Fruit fly (Drosophila melanogaster) whole organism, pupa: ENCODE data around the gene CG31650.

Experiments used
- CG10348 ChIP-seq: fragments of 200-800 bp; sonication (Bioruptor generic); IDR thresholded peaks from 2 replicates; pipeline ENCODE4 v1.3.6; 2022; ENCODE audit warnings: missing biosample characterization, missing genetic modification characterization
- CG12605 ChIP-seq: fragments of 200-800 bp; sonication (Bioruptor generic); IDR thresholded peaks from 2 replicates; pipeline ENCODE4 v1.3.6; 2022; ENCODE audit warnings: missing biosample characterization, missing genetic modification characterization
- CG13204 ChIP-seq: fragments of 200-800 bp; sonication (Bioruptor generic); optimal IDR thresholded peaks from 2 replicates; lab custom pipeline; 2018; ENCODE audit warnings: missing biosample characterization, mild to moderate bottlenecking, missing genetic modification characterization, moderate library complexity
- CG14655 ChIP-seq: fragments of 200-800 bp; sonication (Bioruptor generic); optimal IDR thresholded peaks from 3 replicates; lab custom pipeline; 2017; ENCODE audit warnings: mild to moderate bottlenecking, missing biosample characterization, missing genetic modification reagents, missing genetic modification characterization
- CG15710 ChIP-seq: fragments of 200-800 bp; sonication (Bioruptor generic); optimal IDR thresholded peaks from 2 replicates; lab custom pipeline; 2018; ENCODE audit warnings: missing biosample characterization, mild to moderate bottlenecking, missing genetic modification characterization, moderate library complexity
- CG17806 ChIP-seq: fragments of 200-800 bp; sonication (Bioruptor generic); optimal IDR thresholded peaks from 2 replicates; lab custom pipeline; 2018; ENCODE audit warnings: missing biosample characterization, mild to moderate bottlenecking, missing genetic modification characterization, moderate library complexity
- CG32121 ChIP-seq: fragments of 200-800 bp; sonication (Bioruptor generic); IDR thresholded peaks from 2 replicates; pipeline ENCODE4 v1.3.6; 2022; ENCODE audit warnings: missing biosample characterization, missing genetic modification characterization
- CG34367 ChIP-seq: fragments of 200-800 bp; sonication (Bioruptor generic); optimal IDR thresholded peaks from 2 replicates; lab custom pipeline; 2018; ENCODE audit warnings: missing biosample characterization, mild to moderate bottlenecking, missing genetic modification characterization
- CG4496 ChIP-seq: fragments of 200-800 bp; sonication (Bioruptor generic); IDR thresholded peaks from 3 replicates; pipeline ENCODE4 v1.3.6; 2022; ENCODE audit warnings: missing biosample characterization, missing genetic modification characterization
- CG8159 ChIP-seq: fragments of 200-800 bp; sonication (Bioruptor generic); optimal IDR thresholded peaks from 3 replicates; lab custom pipeline; 2018; ENCODE audit warnings: missing biosample characterization, mild to moderate bottlenecking, missing genetic modification characterization, moderate library complexity
- CG8301 ChIP-seq: fragments of 200-800 bp; sonication (Bioruptor generic); optimal IDR thresholded peaks from 2 replicates; lab custom pipeline; 2018; ENCODE audit warnings: missing biosample characterization, mild to moderate bottlenecking, missing genetic modification characterization
- CG9948 ChIP-seq: fragments of 200-800 bp; sonication (Bioruptor generic); optimal IDR thresholded peaks from 2 replicates; lab custom pipeline; 2018; ENCODE audit warnings: missing biosample characterization, mild to moderate bottlenecking, missing genetic modification characterization, moderate library complexity
- D1 ChIP-seq: fragments of 200-800 bp; sonication (Bioruptor generic); optimal IDR thresholded peaks from 2 replicates; lab custom pipeline; 2018; ENCODE audit warnings: missing biosample characterization, mild to moderate bottlenecking, missing genetic modification characterization, moderate library complexity
- EcR ChIP-seq: fragments of 200-800 bp; sonication (Bioruptor generic); optimal IDR thresholded peaks from 3 replicates; lab custom pipeline; 2019; ENCODE audit warnings: missing biosample characterization, missing genetic modification characterization, mild to moderate bottlenecking, moderate library complexity, missing genetic modification reagents
- Ets98B ChIP-seq: fragments of 200-800 bp; sonication (Bioruptor generic); IDR thresholded peaks from 2 replicates; pipeline ENCODE4 v1.3.6; 2022; ENCODE audit warnings: missing biosample characterization, missing genetic modification characterization
- Pif1A ChIP-seq: fragments of 200-800 bp; sonication (Bioruptor generic); optimal IDR thresholded peaks from 3 replicates; lab custom pipeline; 2016; ENCODE audit warnings: missing biosample characterization, missing genetic modification characterization
- Pif1B ChIP-seq: fragments of 200-800 bp; sonication (Bioruptor generic); optimal IDR thresholded peaks from 3 replicates; lab custom pipeline; 2016; ENCODE audit warnings: missing biosample characterization, missing genetic modification characterization
- Snoo ChIP-seq: fragments of 200-800 bp; sonication (Bioruptor generic); optimal IDR thresholded peaks from 3 replicates; lab custom pipeline; 2017; ENCODE audit warnings: missing biosample characterization, mild to moderate bottlenecking, missing genetic modification characterization, inconsistent platforms
- fd96Ca ChIP-seq: fragments of 200-800 bp; sonication (Bioruptor generic); IDR thresholded peaks from 3 replicates; pipeline ENCODE4 v1.3.6; 2022; ENCODE audit warnings: missing biosample characterization, missing genetic modification characterization
- gl ChIP-seq: fragments of 200-800 bp; sonication (Bioruptor generic); optimal IDR thresholded peaks from 2 replicates; lab custom pipeline; 2018; ENCODE audit warnings: missing biosample characterization, mild to moderate bottlenecking, missing genetic modification characterization
- rn ChIP-seq: fragments of 200-800 bp; sonication (Bioruptor generic); IDR thresholded peaks from 2 replicates; pipeline ENCODE4 v1.3.6; 2022; ENCODE audit warnings: missing biosample characterization, missing genetic modification characterization

The CG31650 gene

dm6 chr2L:5059645-5060254 lies 15.2 kb upstream of the CG31650 start, which contains the start of gene Rpn11:
Gene Rpn11 (minus strand): TSS chr2L:5059790.
- TF ChIP-seq gl (tag; lab: Kevin White, UChicago) (no peak), CG15710 (tag; lab: Kevin White, UChicago) (peak; percentile 52), CG14655 (GFP tag; lab: Kevin White, UChicago) (no peak), CG8159 (peak; percentile 62), CG12605 (GFP tag; lab: Robert Waterston, UW) (no peak), CG9948 (tag; lab: Kevin White, UChicago) (peak; percentile 41), Snoo (tag; lab: Kevin White, UChicago) (peak; percentile 49), CG10348 (GFP tag; lab: Robert Waterston, UW) (no peak), Pif1B (GFP tag; lab: Kevin White, UChicago) (no peak), D1 (tag; lab: Kevin White, UChicago) (no peak), Ets98B (GFP tag; lab: Robert Waterston, UW) (no peak), Pif1A (no peak), CG32121 (GFP tag; lab: Robert Waterston, UW) (no peak), rn (GFP tag; lab: Robert Waterston, UW) (no peak), CG34367 (tag; lab: Kevin White, UChicago) (peak; percentile 43), CG8301 (tag; lab: Kevin White, UChicago) (peak; percentile 39), CG4496 (GFP tag; lab: Robert Waterston, UW) (peak; percentile 40; the same call in 1 of the 3 replicates), CG13204 (GFP tag; lab: Kevin White, UChicago) (no peak), fd96Ca (GFP tag; lab: Robert Waterston, UW) (no peak), EcR (GFP tag; lab: Kevin White, UChicago) (no peak), CG17806 (tag; lab: Kevin White, UChicago) (peak; percentile 31)
- TF ChIP-seq, all 21 proteins: peak for 8

dm6 chr2L:5058094-5058493 lies 13.6 kb upstream of the CG31650 start, which contains the start of gene Nepl3:
Gene Nepl3 (minus strand): TSS chr2L:5058248.
- no peak for TF ChIP-seq CG32121 (GFP tag; lab: Robert Waterston, UW)
- TF ChIP-seq CG8159, result no peak
- no peak for TF ChIP-seq CG17806 (tag; lab: Kevin White, UChicago)
- no peak for TF ChIP-seq rn (GFP tag; lab: Robert Waterston, UW)
- no peak for TF ChIP-seq fd96Ca (GFP tag; lab: Robert Waterston, UW)
- no peak for TF ChIP-seq CG34367 (tag; lab: Kevin White, UChicago)
- no peak for TF ChIP-seq Ets98B (GFP tag; lab: Robert Waterston, UW)
- TF ChIP-seq CG14655 (GFP tag; lab: Kevin White, UChicago), result no peak
- TF ChIP-seq Snoo (tag; lab: Kevin White, UChicago), result no peak
- TF ChIP-seq gl (tag; lab: Kevin White, UChicago), result no peak
- no peak for TF ChIP-seq CG10348 (GFP tag; lab: Robert Waterston, UW)
- TF ChIP-seq CG8301 (tag; lab: Kevin White, UChicago), result no peak
- TF ChIP-seq Pif1A, result no peak
- TF ChIP-seq CG9948 (tag; lab: Kevin White, UChicago), result no peak

- TF ChIP-seq CG14655 (GFP tag; lab: Kevin White, UChicago) (no peak), CG13204 (GFP tag; lab: Kevin White, UChicago) (no peak), Ets98B (GFP tag; lab: Robert Waterston, UW) (no peak)
Measured at dm6 chr2L:5055528-5055927, 11.0 kb upstream of the CG31650 start.

- peak; percentile 0 for TF ChIP-seq CG15710 (tag; lab: Kevin White, UChicago)
- TF ChIP-seq CG32121 (GFP tag; lab: Robert Waterston, UW), result peak; percentile 35; the same call in 1 of the 2 replicates
- no peak for TF ChIP-seq Ets98B (GFP tag; lab: Robert Waterston, UW)
- TF ChIP-seq EcR (GFP tag; lab: Kevin White, UChicago), result peak; percentile 25
- TF ChIP-seq CG10348 (GFP tag; lab: Robert Waterston, UW), result no peak
Measured at dm6 chr2L:5054953-5055352, 10.4 kb upstream of the CG31650 start, which contains the start of the genes CG14036 and His3.3A. Gene CG14036 (minus strand): TSS chr2L:5055016. Gene His3.3A (plus strand): TSS chr2L:5055058.

dm6 chr2L:5052994-5053393 lies 8.5 kb upstream of the CG31650 start, which contains the start of gene eIF3h:
Gene eIF3h (minus strand): TSS chr2L:5053094.
- no peak for TF ChIP-seq CG4496 (GFP tag; lab: Robert Waterston, UW)
- TF ChIP-seq rn (GFP tag; lab: Robert Waterston, UW), result no peak
- no peak for TF ChIP-seq gl (tag; lab: Kevin White, UChicago)
- TF ChIP-seq CG12605 (GFP tag; lab: Robert Waterston, UW), result no peak
- no peak for TF ChIP-seq CG8159
- no peak for TF ChIP-seq CG8301 (tag; lab: Kevin White, UChicago)
- TF ChIP-seq CG32121 (GFP tag; lab: Robert Waterston, UW), result no peak
- TF ChIP-seq CG15710 (tag; lab: Kevin White, UChicago), result no peak
- no peak for TF ChIP-seq CG9948 (tag; lab: Kevin White, UChicago)
- no peak for TF ChIP-seq CG17806 (tag; lab: Kevin White, UChicago)
- TF ChIP-seq CG14655 (GFP tag; lab: Kevin White, UChicago), result no peak
- TF ChIP-seq, all 21 proteins: peak for 0

- TF ChIP-seq gl (tag; lab: Kevin White, UChicago) (peak; percentile 65), D1 (tag; lab: Kevin White, UChicago) (no peak), Pif1A (peak; percentile 89), CG13204 (GFP tag; lab: Kevin White, UChicago) (no peak), Pif1B (GFP tag; lab: Kevin White, UChicago) (peak; percentile 80), Snoo (tag; lab: Kevin White, UChicago) (peak; percentile 80), Ets98B (GFP tag; lab: Robert Waterston, UW) (peak; percentile 87), CG12605 (GFP tag; lab: Robert Waterston, UW) (peak; percentile 73), fd96Ca (GFP tag; lab: Robert Waterston, UW) (peak; percentile 89), CG32121 (GFP tag; lab: Robert Waterston, UW) (peak; percentile 79), CG9948 (tag; lab: Kevin White, UChicago) (peak; percentile 71), CG8159 (peak; percentile 74), CG15710 (tag; lab: Kevin White, UChicago) (peak; percentile 77), rn (GFP tag; lab: Robert Waterston, UW) (peak; percentile 58; the same call in 1 of the 2 replicates), CG34367 (tag; lab: Kevin White, UChicago) (peak; percentile 68), EcR (GFP tag; lab: Kevin White, UChicago) (peak; percentile 57), CG8301 (tag; lab: Kevin White, UChicago) (peak; percentile 79), CG17806 (tag; lab: Kevin White, UChicago) (peak; percentile 77), CG10348 (GFP tag; lab: Robert Waterston, UW) (no peak), CG4496 (GFP tag; lab: Robert Waterston, UW) (peak; percentile 89), CG14655 (GFP tag; lab: Kevin White, UChicago) (no peak)
Measured at dm6 chr2L:5052367-5052914, 7.9 kb upstream of the CG31650 start, which contains the start of gene senju. Gene senju (plus strand): TSS chr2L:5052843.
